Fruit fly (Drosophila melanogaster) whole organism, embryonic: Measurements from ENCODE around the gene Dbp73D.
A peak's percentile ranks its signal among the peaks of the same experiment; 100 is the strongest.

Experiments used
- B-H2 ChIP-seq: fragments of 200-800 bp; sonication (Bioruptor generic); optimal IDR thresholded peaks from 2 replicates; lab custom pipeline; 2018; ENCODE audit warnings: missing biosample characterization, mild to moderate bottlenecking, missing genetic modification characterization
- Bdp1 ChIP-seq: fragments of 200-800 bp; sonication (Bioruptor generic); optimal IDR thresholded peaks from 3 replicates; lab custom pipeline; 2016; ENCODE audit warnings: missing biosample characterization, missing genetic modification characterization
- Bteb2 ChIP-seq: fragments of 200-800 bp; sonication (Bioruptor generic); optimal IDR thresholded peaks from 2 replicates; lab custom pipeline; 2016; ENCODE audit warnings: missing biosample characterization, missing genetic modification characterization
- CG10209 ChIP-seq: fragments of 200-800 bp; sonication (Bioruptor generic); optimal IDR thresholded peaks from 3 replicates; lab custom pipeline; 2017; ENCODE audit warnings: missing biosample characterization, mild to moderate bottlenecking, missing genetic modification characterization, missing genetic modification reagents
- CG10366 ChIP-seq: fragments of 200-800 bp; sonication (Bioruptor generic); IDR thresholded peaks from 2 replicates; pipeline ENCODE4 v1.3.6; 2022; ENCODE audit warnings: missing biosample characterization, missing genetic modification characterization
- CG10654 ChIP-seq: fragments of 200-800 bp; sonication (Bioruptor generic); optimal IDR thresholded peaks from 2 replicates; lab custom pipeline; 2016; ENCODE audit warnings: missing biosample characterization, missing genetic modification characterization
- CG12219 ChIP-seq: fragments of 200-800 bp; sonication (Bioruptor generic); optimal IDR thresholded peaks from 3 replicates; lab custom pipeline; 2018; ENCODE audit warnings: missing biosample characterization, mild to moderate bottlenecking, missing genetic modification characterization
- CG13424 ChIP-seq: fragments of 200-800 bp; sonication (Bioruptor generic); optimal IDR thresholded peaks from 2 replicates; lab custom pipeline; 2019; ENCODE audit warnings: missing biosample characterization, mild to moderate bottlenecking, missing genetic modification characterization, moderate library complexity
- CG13775 ChIP-seq: fragments of 200-800 bp; sonication (Bioruptor generic); optimal IDR thresholded peaks from 3 replicates; lab custom pipeline; 2017; ENCODE audit warnings: missing biosample characterization, mild to moderate bottlenecking, missing genetic modification characterization
- CG1602 ChIP-seq: fragments of 200-800 bp; sonication (Bioruptor generic); optimal IDR thresholded peaks from 3 replicates; lab custom pipeline; 2016; ENCODE audit warnings: missing biosample characterization, missing genetic modification characterization
- CG17186 ChIP-seq: fragments of 200-800 bp; sonication (Bioruptor generic); optimal IDR thresholded peaks from 3 replicates; lab custom pipeline; 2017; ENCODE audit warnings: missing biosample characterization, missing genetic modification reagents, missing genetic modification characterization
- CG17829 ChIP-seq: fragments of 200-800 bp; optimal IDR thresholded peaks from 2 replicates; lab custom pipeline; 2019; ENCODE audit warnings: missing biosample characterization, mild to moderate bottlenecking, missing genetic modification characterization, moderate library complexity
- CG18764 ChIP-seq: fragments of 200-800 bp; sonication (Bioruptor generic); optimal IDR thresholded peaks from 3 replicates; lab custom pipeline; 2016; ENCODE audit warnings: missing biosample characterization, missing genetic modification characterization
- CG2116 ChIP-seq: fragments of 200-800 bp; sonication (Bioruptor generic); optimal IDR thresholded peaks from 3 replicates; lab custom pipeline; 2018; ENCODE audit warnings: missing biosample characterization, mild to moderate bottlenecking, missing genetic modification characterization
- CG30403 ChIP-seq: fragments of 200-800 bp; sonication (Bioruptor generic); optimal IDR thresholded peaks from 3 replicates; lab custom pipeline; 2016; ENCODE audit warnings: missing biosample characterization, missing genetic modification characterization
- CG31365 ChIP-seq: fragments of 200-800 bp; sonication (Bioruptor generic); optimal IDR thresholded peaks from 2 replicates; lab custom pipeline; 2018; ENCODE audit warnings: missing biosample characterization, mild to moderate bottlenecking, missing genetic modification characterization
- CG3838 ChIP-seq: fragments of 200-800 bp; sonication (Bioruptor generic); optimal IDR thresholded peaks from 3 replicates; lab custom pipeline; 2016; ENCODE audit warnings: missing biosample characterization, missing genetic modification characterization
- CG4360 ChIP-seq: fragments of 200-800 bp; sonication (Bioruptor generic); IDR thresholded peaks from 2 replicates; pipeline ENCODE4 v1.3.6; 2022; ENCODE audit warnings: missing biosample characterization, missing genetic modification characterization
- CG4617 ChIP-seq: fragments of 200-800 bp; sonication (Bioruptor generic); optimal IDR thresholded peaks from 3 replicates; lab custom pipeline; 2016; ENCODE audit warnings: missing biosample characterization, missing genetic modification characterization, borderline replicate concordance
- CG4820 ChIP-seq: fragments of 200-800 bp; sonication (Bioruptor generic); optimal IDR thresholded peaks from 3 replicates; lab custom pipeline; 2016; ENCODE audit warnings: missing biosample characterization, missing genetic modification characterization
- CG5245 ChIP-seq: fragments of 200-800 bp; sonication (Bioruptor generic); optimal IDR thresholded peaks from 3 replicates; lab custom pipeline; 2016; ENCODE audit warnings: missing biosample characterization, missing genetic modification characterization
- CG7556 ChIP-seq: fragments of 200-800 bp; sonication (Bioruptor generic); optimal IDR thresholded peaks from 2 replicates; lab custom pipeline; 2017; ENCODE audit warnings: missing biosample characterization, mild to moderate bottlenecking, missing genetic modification characterization
- CG9215 ChIP-seq: fragments of 200-800 bp; sonication (Bioruptor generic); IDR thresholded peaks from 2 replicates; pipeline ENCODE4 v1.3.6; 2022; ENCODE audit warnings: missing biosample characterization, missing genetic modification characterization
- CG9727 ChIP-seq: fragments of 200-800 bp; sonication (Bioruptor generic); optimal IDR thresholded peaks from 3 replicates; lab custom pipeline; 2017; ENCODE audit warnings: missing biosample characterization, mild to moderate bottlenecking, missing genetic modification characterization
- Chrac-16 ChIP-seq: fragments of 200-800 bp; sonication (Bioruptor generic); optimal IDR thresholded peaks from 3 replicates; lab custom pipeline; 2016; ENCODE audit warnings: missing biosample characterization, missing genetic modification characterization
- CrebB ChIP-seq: fragments of 200-800 bp; sonication (Bioruptor generic); optimal IDR thresholded peaks from 3 replicates; lab custom pipeline; 2018; ENCODE audit warnings: missing biosample characterization, mild to moderate bottlenecking, missing genetic modification characterization
- Dad ChIP-seq: fragments of 200-800 bp; sonication (Bioruptor generic); optimal IDR thresholded peaks from 3 replicates; lab custom pipeline; 2016; ENCODE audit warnings: missing biosample characterization, missing genetic modification characterization
- Hr3 ChIP-seq: fragments of 200-800 bp; sonication (Bioruptor generic); optimal IDR thresholded peaks from 3 replicates; lab custom pipeline; 2016; ENCODE audit warnings: missing biosample characterization, missing genetic modification characterization
- Meics ChIP-seq: fragments of 200-800 bp; sonication (Bioruptor generic); optimal IDR thresholded peaks from 2 replicates; lab custom pipeline; 2017; ENCODE audit warnings: missing biosample characterization, mild to moderate bottlenecking, missing genetic modification characterization
- Mrtf ChIP-seq: fragments of 200-800 bp; sonication (Bioruptor generic); IDR thresholded peaks from 3 replicates; pipeline ENCODE4 v1.3.6; 2022; ENCODE audit warnings: missing biosample characterization, missing genetic modification characterization
- Nf-YC ChIP-seq: fragments of 200-800 bp; optimal IDR thresholded peaks from 3 replicates; lab custom pipeline; 2019; ENCODE audit warnings: missing biosample characterization, mild to moderate bottlenecking, missing genetic modification characterization, moderate library complexity
- Oaz ChIP-seq: fragments of 200-800 bp; sonication (Bioruptor generic); IDR thresholded peaks from 2 replicates; pipeline ENCODE4 v1.3.6; 2022; ENCODE audit warnings: missing biosample characterization, missing genetic modification characterization
- Opbp ChIP-seq: fragments of 200-800 bp; sonication (Bioruptor generic); IDR thresholded peaks from 3 replicates; pipeline ENCODE4 v1.3.6; 2022; ENCODE audit warnings: missing biosample characterization, missing genetic modification characterization; ENCODE audit not compliant: partially characterized antibody
- Optix ChIP-seq: fragments of 200-800 bp; sonication (Bioruptor generic); IDR thresholded peaks from 3 replicates; pipeline ENCODE4 v1.3.6; 2022; ENCODE audit warnings: missing biosample characterization, missing genetic modification characterization
- Poxn ChIP-seq: fragments of 200-800 bp; sonication (Bioruptor generic); IDR thresholded peaks from 2 replicates; pipeline ENCODE4 v1.3.6; 2022; ENCODE audit warnings: missing biosample characterization, missing genetic modification characterization
- Vsx1 ChIP-seq: fragments of 200-800 bp; sonication (Bioruptor generic); optimal IDR thresholded peaks from 2 replicates; lab custom pipeline; 2017; ENCODE audit warnings: missing biosample characterization, mild to moderate bottlenecking, missing genetic modification characterization, missing genetic modification reagents
- bowl ChIP-seq: fragments of 200-800 bp; sonication (Bioruptor generic); IDR thresholded peaks from 2 replicates; pipeline ENCODE4 v1.3.6; 2022; ENCODE audit warnings: missing biosample characterization, missing genetic modification characterization
- bsh ChIP-seq, 2 experiments: fragments of 200-800 bp; sonication (Bioruptor generic); optimal IDR thresholded peaks; 2 replicates each; lab custom pipeline; 2017 to 2018; ENCODE audit warnings: mild to moderate bottlenecking in 2 of 2, missing biosample characterization in 2 of 2, missing genetic modification characterization in 2 of 2, moderate library complexity in 1 of 2
- chinmo ChIP-seq: fragments of 200-800 bp; sonication (Bioruptor generic); IDR thresholded peaks from 4 replicates; pipeline ENCODE4 v1.3.6; 2022; ENCODE audit warnings: missing biosample characterization, missing genetic modification characterization; ENCODE audit not compliant: partially characterized antibody
- chm ChIP-seq: fragments of 200-800 bp; sonication (Bioruptor generic); IDR thresholded peaks from 2 replicates; pipeline ENCODE4 v1.3.6; 2022; ENCODE audit warnings: missing biosample characterization, missing genetic modification characterization
- dm ChIP-seq: fragments of 200-800 bp; sonication (Bioruptor generic); optimal IDR thresholded peaks from 3 replicates; lab custom pipeline; 2016; ENCODE audit warnings: missing biosample characterization, missing genetic modification characterization
- dysf ChIP-seq: fragments of 200-800 bp; sonication (Bioruptor generic); IDR thresholded peaks from 3 replicates; pipeline ENCODE4 v1.3.6; 2022; ENCODE audit warnings: missing biosample characterization, missing genetic modification characterization
- eyg ChIP-seq: fragments of 200-800 bp; sonication (Bioruptor generic); optimal IDR thresholded peaks from 3 replicates; lab custom pipeline; 2016; ENCODE audit warnings: missing biosample characterization, missing genetic modification characterization
- fd102C ChIP-seq: fragments of 200-800 bp; sonication (Bioruptor generic); optimal IDR thresholded peaks from 2 replicates; lab custom pipeline; 2018; ENCODE audit warnings: missing biosample characterization, mild to moderate bottlenecking, missing genetic modification characterization, moderate library complexity
- gt ChIP-seq: fragments of 200-800 bp; sonication (Bioruptor generic); IDR thresholded peaks from 2 replicates; pipeline ENCODE4 v1.3.6; 2022; ENCODE audit warnings: missing biosample characterization, missing genetic modification characterization
- hth ChIP-seq: fragments of >200 bp; optimal IDR thresholded peaks from 2 replicates; lab custom pipeline; 2017; ENCODE audit warnings: inconsistent platforms
- pnt ChIP-seq: fragments of 200-800 bp; sonication (Bioruptor generic); optimal IDR thresholded peaks from 3 replicates; lab custom pipeline; 2016; ENCODE audit warnings: missing biosample characterization, missing genetic modification characterization
- pros ChIP-seq: fragments of 200-800 bp; sonication (Bioruptor generic); optimal IDR thresholded peaks from 3 replicates; lab custom pipeline; 2019; ENCODE audit warnings: missing biosample characterization, mild to moderate bottlenecking, missing genetic modification characterization, moderate library complexity
- sob ChIP-seq: fragments of 200-800 bp; sonication (Bioruptor generic); IDR thresholded peaks from 2 replicates; pipeline ENCODE4 v1.3.6; 2022; ENCODE audit warnings: missing biosample characterization, missing genetic modification characterization
- tll ChIP-seq, 2 experiments: fragments of 200-800 bp in 1 of 2; fragments of >200 bp in 1 of 2; sonication (Bioruptor generic) in 1 of 2; optimal IDR thresholded peaks; 2 replicates each; lab custom pipeline; 2017 to 2019; ENCODE audit warnings: missing biosample characterization in 2 of 2, missing genetic modification characterization in 2 of 2, mild to moderate bottlenecking in 1 of 2, moderate library complexity in 1 of 2
- toy ChIP-seq: fragments of 200-800 bp; sonication (Bioruptor generic); IDR thresholded peaks from 2 replicates; pipeline ENCODE4 v1.3.6; 2022; ENCODE audit warnings: missing biosample characterization, missing genetic modification characterization
- vvl ChIP-seq: fragments of 200-800 bp; sonication (Bioruptor generic); IDR thresholded peaks from 2 replicates; pipeline ENCODE4 v1.3.6; 2022; ENCODE audit warnings: missing biosample characterization, missing genetic modification characterization
- zfh1 ChIP-seq: fragments of 200-800 bp; sonication (Bioruptor generic); IDR thresholded peaks from 3 replicates; pipeline ENCODE4 v1.3.6; 2022; ENCODE audit warnings: missing biosample characterization, missing genetic modification characterization

Gene Dbp73D

DNA sequence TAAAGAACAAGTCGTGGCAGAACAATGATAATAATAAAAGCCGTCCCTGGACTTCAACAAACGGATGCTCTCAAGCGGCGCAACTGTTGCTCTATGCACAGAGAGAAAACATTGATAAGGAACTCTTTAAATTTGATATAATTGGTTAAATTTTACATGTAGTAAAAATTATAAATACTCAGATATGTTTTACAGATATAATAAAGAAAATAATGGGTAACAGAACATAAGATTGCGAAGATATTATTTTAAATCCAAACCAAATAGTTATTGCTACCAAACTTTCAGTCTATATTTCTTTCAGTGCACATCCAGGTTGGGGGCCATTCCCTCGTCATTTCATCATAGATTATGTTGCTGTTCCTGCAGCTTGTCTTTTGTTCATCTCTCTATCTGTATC, 19.1 kb upstream of the Dbp73D start (continued):
- no peak for TF ChIP-seq Oaz (GFP tag; lab: Robert Waterston, UW)
- TF ChIP-seq Dad (GFP tag; lab: Kevin White, UChicago) = no peak
- TF ChIP-seq CG9215 (GFP tag; lab: Robert Waterston, UW) = no peak
- no peak for TF ChIP-seq Nf-YC (tag; lab: Kevin White, UChicago)
- no peak for TF ChIP-seq CG10366 (GFP tag; lab: Robert Waterston, UW)
- no peak for TF ChIP-seq CG4820 (GFP tag; lab: Kevin White, UChicago)
- no peak for TF ChIP-seq toy (GFP tag; lab: Robert Waterston, UW)
- TF ChIP-seq CG13424 = no peak
- TF ChIP-seq CG7556 (GFP tag; lab: Kevin White, UChicago) = peak; percentile 21
- TF ChIP-seq CG10209 (GFP tag; lab: Kevin White, UChicago) = no peak
- TF ChIP-seq Chrac-16 (GFP tag; lab: Kevin White, UChicago) = no peak
- TF ChIP-seq CG1602 = no peak
- TF ChIP-seq gt (GFP tag; lab: Robert Waterston, UW) = no peak
- TF ChIP-seq hth (lab: Kevin White, UChicago) = no peak
- TF ChIP-seq chinmo (GFP tag; lab: Robert Waterston, UW) = no peak
- TF ChIP-seq Bteb2 = no peak
- TF ChIP-seq dysf (GFP tag; lab: Robert Waterston, UW) = no peak
- TF ChIP-seq CrebB (tag; lab: Kevin White, UChicago) = no peak
- no peak for TF ChIP-seq sob
- no peak for TF ChIP-seq B-H2 (GFP tag; lab: Kevin White, UChicago)
- TF ChIP-seq Hr3 (GFP tag; lab: Kevin White, UChicago) = no peak
- TF ChIP-seq CG2116 (GFP tag; lab: Kevin White, UChicago) = no peak
- no peak for TF ChIP-seq Vsx1 (GFP tag; lab: Kevin White, UChicago)
- no peak for TF ChIP-seq Meics (GFP tag; lab: Kevin White, UChicago)
- no peak for TF ChIP-seq CG13775
- no peak for TF ChIP-seq Mrtf (GFP tag; lab: Robert Waterston, UW)
- TF ChIP-seq CG9727 (GFP tag; lab: Kevin White, UChicago) = peak; percentile 54
- TF ChIP-seq CG18764 (GFP tag; lab: Kevin White, UChicago) = no peak
- no peak for TF ChIP-seq CG4360 (GFP tag; lab: Robert Waterston, UW)
- TF ChIP-seq CG17829 (tag; lab: Kevin White, UChicago) = peak; percentile 66
- TF ChIP-seq Opbp (GFP tag; lab: Robert Waterston, UW) = no peak
- no peak for TF ChIP-seq Bdp1 (GFP tag; lab: Kevin White, UChicago)
- TF ChIP-seq CG5245 = peak; percentile 6
- no peak for TF ChIP-seq CG3838 (GFP tag; lab: Kevin White, UChicago)
- no peak for TF ChIP-seq tll (GFP tag; optimal IDR thresholded peaks at IDR 0.05; lab: Kevin White, UChicago)
- TF ChIP-seq chm (GFP tag; lab: Robert Waterston, UW) = no peak
- TF ChIP-seq CG10654 (GFP tag; lab: Kevin White, UChicago) = peak; percentile 15
- no peak for TF ChIP-seq pnt (GFP tag; lab: Kevin White, UChicago)
- TF ChIP-seq bowl (GFP tag; lab: Robert Waterston, UW) = no peak
- TF ChIP-seq CG4617 (GFP tag; lab: Kevin White, UChicago) = no peak
- TF ChIP-seq CG17186 (GFP tag; lab: Kevin White, UChicago) = no peak
- no peak for TF ChIP-seq Optix
- TF ChIP-seq bsh (GFP tag; optimal IDR thresholded peaks at IDR 0.05; lab: Kevin White, UChicago) = peak; percentile 26 to 43
- TF ChIP-seq dm = no peak
- TF ChIP-seq eyg (GFP tag; lab: Kevin White, UChicago) = no peak
- TF ChIP-seq CG30403 (GFP tag; lab: Kevin White, UChicago) = peak; percentile 22
- no peak for TF ChIP-seq CG12219 (GFP tag; lab: Kevin White, UChicago)
- TF ChIP-seq Poxn = no peak
- TF ChIP-seq vvl (GFP tag; lab: Robert Waterston, UW) = no peak
- no peak for TF ChIP-seq pros
- peak; percentile 50; the same call in 1 of the 3 replicates for TF ChIP-seq zfh1 (GFP tag; lab: Robert Waterston, UW)
- no peak for TF ChIP-seq CG31365 (tag; lab: Kevin White, UChicago)
- no peak for TF ChIP-seq fd102C (GFP tag; lab: Kevin White, UChicago)
